Worm (Caenorhabditis elegans) whole organism, L3 larva: Measurements from ENCODE around the gene T14B4.5.
A peak's percentile ranks its signal among the peaks of the same experiment; 100 is the strongest.

Source experiments
- ZK546.5 ChIP-seq: sonication (generic microtip); optimal IDR thresholded peaks from 2 replicates; lab custom pipeline; 2017; ENCODE audit warnings: missing biosample characterization, missing genetic modification characterization
- aly-2 ChIP-seq: fragments of 150-350 bp; optimal IDR thresholded peaks from 2 replicates; lab custom pipeline; 2014; ENCODE audit warnings: missing biosample characterization, missing genetic modification characterization
- ama-1 ChIP-seq: fragments of 150-350 bp; optimal IDR thresholded peaks from 2 replicates; lab custom pipeline; 2018
- ceh-16 ChIP-seq: sonication (generic microtip); optimal IDR thresholded peaks from 2 replicates; lab custom pipeline; 2017; ENCODE audit warnings: missing biosample characterization, missing genetic modification characterization
- ceh-28 ChIP-seq: fragments of 150-350 bp; optimal IDR thresholded peaks from 2 replicates; lab custom pipeline; 2014; ENCODE audit warnings: missing biosample characterization, missing genetic modification reagents, missing genetic modification characterization
- ceh-82 ChIP-seq: fragments of 150-350 bp; optimal IDR thresholded peaks from 2 replicates; lab custom pipeline; 2014; ENCODE audit warnings: missing biosample characterization, missing genetic modification characterization
- ceh-9 ChIP-seq: sonication (generic microtip); optimal IDR thresholded peaks from 2 replicates; lab custom pipeline; 2018; ENCODE audit warnings: missing biosample characterization, missing genetic modification characterization
- daf-12 ChIP-seq: fragments of 150-350 bp; optimal IDR thresholded peaks from 2 replicates; lab custom pipeline; 2014; ENCODE audit warnings: missing biosample characterization, missing genetic modification reagents, missing genetic modification characterization
- egl-27 ChIP-seq: sonication (generic microtip); optimal IDR thresholded peaks from 4 replicates; lab custom pipeline; 2017; ENCODE audit warnings: missing biosample characterization, missing genetic modification reagents, missing genetic modification characterization
- egl-5 ChIP-seq: fragments of 150-350 bp; optimal IDR thresholded peaks from 2 replicates; lab custom pipeline; 2017; ENCODE audit warnings: missing biosample characterization, missing genetic modification reagents, missing genetic modification characterization, inconsistent platforms
- elt-1 ChIP-seq: fragments of 150-350 bp; optimal IDR thresholded peaks from 2 replicates; lab custom pipeline; 2014; ENCODE audit warnings: missing biosample characterization, missing genetic modification characterization
- elt-2 ChIP-seq: sonication (generic microtip); optimal IDR thresholded peaks from 2 replicates; lab custom pipeline; 2016; ENCODE audit warnings: missing genetic modification reagents, mild to moderate bottlenecking, missing genetic modification characterization, missing compliant biosample characterization
- elt-3 ChIP-seq, 3 experiments: fragments of 150-350 bp in 1 of 3; sonication (generic microtip) in 2 of 3; optimal IDR thresholded peaks; 2 replicates in 2 of 3; 4 replicates in 1 of 3; lab custom pipeline; 2014 to 2017; ENCODE audit warnings: missing biosample characterization in 3 of 3, missing genetic modification characterization in 3 of 3
- eor-1 ChIP-seq, 2 experiments: fragments of 150-350 bp; optimal IDR thresholded peaks; 2 replicates each; lab custom pipeline; 2014 to 2018; ENCODE audit warnings: missing biosample characterization in 2 of 2, missing genetic modification characterization in 2 of 2
- fos-1 ChIP-seq: fragments of 150-350 bp; optimal IDR thresholded peaks from 2 replicates; lab custom pipeline; 2014; ENCODE audit warnings: missing biosample characterization, missing genetic modification characterization
- hmg-11 ChIP-seq: sonication (generic microtip); optimal IDR thresholded peaks from 2 replicates; lab custom pipeline; 2016; ENCODE audit warnings: missing genetic modification characterization, missing compliant biosample characterization
- jun-1 ChIP-seq: fragments of 150-350 bp; optimal IDR thresholded peaks from 2 replicates; lab custom pipeline; 2014; ENCODE audit warnings: missing biosample characterization, missing genetic modification reagents, missing genetic modification characterization
- lin-15B ChIP-seq: fragments of 150-350 bp; optimal IDR thresholded peaks from 2 replicates; lab custom pipeline; 2014; ENCODE audit warnings: missing biosample characterization, missing genetic modification characterization
- lin-39 ChIP-seq: fragments of 150-350 bp; optimal IDR thresholded peaks from 2 replicates; lab custom pipeline; 2018; ENCODE audit warnings: missing biosample characterization, missing genetic modification reagents, missing genetic modification characterization
- lsy-12 ChIP-seq: sonication (generic microtip); optimal IDR thresholded peaks from 2 replicates; lab custom pipeline; 2016; ENCODE audit warnings: mild to moderate bottlenecking, missing genetic modification characterization, missing compliant biosample characterization
- mdl-1 ChIP-seq: fragments of 150-350 bp; optimal IDR thresholded peaks from 2 replicates; lab custom pipeline; 2014; ENCODE audit warnings: missing biosample characterization, missing genetic modification characterization
- mml-1 ChIP-seq: fragments of 150-350 bp; sonication (generic microtip); optimal IDR thresholded peaks from 3 replicates; lab custom pipeline; 2014; ENCODE audit warnings: missing biosample characterization, missing genetic modification characterization
- nfya-1 ChIP-seq: sonication (generic microtip); optimal IDR thresholded peaks from 2 replicates; lab custom pipeline; 2017; ENCODE audit warnings: missing genetic modification characterization, mild to moderate bottlenecking, missing compliant biosample characterization, antibody characterized with exemption, moderate library complexity; ENCODE audit not compliant: insufficient read depth
- nhr-11 ChIP-seq: fragments of 150-350 bp; optimal IDR thresholded peaks from 2 replicates; lab custom pipeline; 2014; ENCODE audit warnings: missing biosample characterization, missing genetic modification characterization
- nhr-12 ChIP-seq: fragments of 150-350 bp; optimal IDR thresholded peaks from 2 replicates; lab custom pipeline; 2014; ENCODE audit warnings: missing biosample characterization, missing genetic modification characterization
- nhr-23 ChIP-seq: fragments of 150-350 bp; optimal IDR thresholded peaks from 2 replicates; lab custom pipeline; 2014; ENCODE audit warnings: missing biosample characterization, missing genetic modification reagents, missing genetic modification characterization
- nhr-237 ChIP-seq: fragments of 150-350 bp; optimal IDR thresholded peaks from 2 replicates; lab custom pipeline; 2014; ENCODE audit warnings: missing biosample characterization, missing genetic modification characterization
- nhr-25 ChIP-seq: sonication (generic microtip); optimal IDR thresholded peaks from 2 replicates; lab custom pipeline; 2017; ENCODE audit warnings: missing biosample characterization, missing genetic modification characterization
- nhr-28 ChIP-seq: fragments of 150-350 bp; optimal IDR thresholded peaks from 2 replicates; lab custom pipeline; 2014; ENCODE audit warnings: missing biosample characterization, missing genetic modification characterization
- nhr-43 ChIP-seq: sonication (generic microtip); optimal IDR thresholded peaks from 2 replicates; lab custom pipeline; 2016; ENCODE audit warnings: mild to moderate bottlenecking, missing genetic modification characterization, missing compliant biosample characterization; ENCODE audit not compliant: poor library complexity, severe bottlenecking
- nhr-67 ChIP-seq: fragments of 150-350 bp; optimal IDR thresholded peaks from 2 replicates; lab custom pipeline; 2014; ENCODE audit warnings: missing biosample characterization, missing genetic modification characterization
- nhr-76 ChIP-seq: fragments of 150-350 bp; sonication (generic microtip); optimal IDR thresholded peaks from 5 replicates; lab custom pipeline; 2014; ENCODE audit warnings: missing biosample characterization, missing genetic modification characterization
- nhr-77 ChIP-seq: fragments of 150-350 bp; optimal IDR thresholded peaks from 2 replicates; lab custom pipeline; 2014; ENCODE audit warnings: missing biosample characterization, missing genetic modification characterization
- pha-4 ChIP-seq: fragments of 150-350 bp; optimal IDR thresholded peaks from 2 replicates; lab custom pipeline; 2014; ENCODE audit warnings: missing biosample characterization, missing genetic modification reagents, missing genetic modification characterization
- pqm-1 ChIP-seq: fragments of 150-350 bp; optimal IDR thresholded peaks from 2 replicates; lab custom pipeline; 2017; ENCODE audit warnings: missing biosample characterization, missing genetic modification characterization, inconsistent platforms
- sea-2 ChIP-seq: fragments of 150-350 bp; sonication (generic microtip); optimal IDR thresholded peaks from 4 replicates; lab custom pipeline; 2014; ENCODE audit warnings: missing biosample characterization, missing genetic modification reagents, missing genetic modification characterization
- snpc-4 ChIP-seq: fragments of 150-350 bp; optimal IDR thresholded peaks from 2 replicates; lab custom pipeline; 2014; ENCODE audit warnings: missing biosample characterization, missing genetic modification characterization
- tbx-2 ChIP-seq: sonication (generic microtip); optimal IDR thresholded peaks from 2 replicates; lab custom pipeline; 2016; ENCODE audit warnings: mild to moderate bottlenecking, missing genetic modification characterization, missing compliant biosample characterization
- zag-1 ChIP-seq: fragments of 150-350 bp; optimal IDR thresholded peaks from 2 replicates; lab custom pipeline; 2014; ENCODE audit warnings: missing biosample characterization, missing genetic modification characterization
- ztf-11 ChIP-seq: fragments of 150-350 bp; optimal IDR thresholded peaks from 2 replicates; lab custom pipeline; 2014; ENCODE audit warnings: missing biosample characterization, missing genetic modification characterization

T14B4.5 gene

ce11 chrII:6713003-6713402, 3.7 kb upstream of the T14B4.5 start:
- TF ChIP-seq tbx-2 (tag; lab: Kevin White, UChicago) (no peak), pha-4 (tag; lab: Kevin White, UChicago) (no peak), ztf-11 (tag; lab: Kevin White, UChicago) (no peak), mml-1 (tag; lab: Kevin White, UChicago) (no peak), nhr-77 (tag; lab: Kevin White, UChicago) (no peak), mdl-1 (tag; lab: Kevin White, UChicago) (no peak), fos-1 (tag; lab: Kevin White, UChicago) (no peak), jun-1 (tag; lab: Kevin White, UChicago) (no peak), nhr-28 (tag; lab: Kevin White, UChicago) (no peak), sea-2 (GFP tag; lab: Kevin White, UChicago) (no peak), pqm-1 (tag; lab: Kevin White, UChicago) (no peak), ceh-9 (tag; lab: Kevin White, UChicago) (no peak), nhr-12 (tag; lab: Kevin White, UChicago) (no peak), nfya-1 (no peak), ceh-82 (no peak), nhr-43 (tag; lab: Kevin White, UChicago) (no peak)

ce11 chrII:6713832-6714342, 2.8 kb upstream of the T14B4.5 start, which contains the start of gene dpy-2:
dpy-2 (plus strand) TSS chrII:6714292.
- no peak for TF ChIP-seq nhr-11
- no peak for TF ChIP-seq ceh-82
- no peak for TF ChIP-seq nhr-77 (tag; lab: Kevin White, UChicago)
- TF ChIP-seq elt-3 (tag; optimal IDR thresholded peaks at IDR 0.05; lab: Kevin White, UChicago), result peak in 2 of 3 experiments; percentile 10 to 76
- TF ChIP-seq nhr-23, result peak; percentile 85
- TF ChIP-seq ceh-28 (tag; lab: Kevin White, UChicago), result no peak
- TF ChIP-seq jun-1 (tag; lab: Kevin White, UChicago), result no peak
- TF ChIP-seq ZK546.5 (tag; lab: Kevin White, UChicago), result no peak
- no peak for TF ChIP-seq mml-1 (tag; lab: Kevin White, UChicago)
- TF ChIP-seq egl-5, result no peak
- no peak for TF ChIP-seq egl-27 (tag; lab: Kevin White, UChicago)
- no peak for TF ChIP-seq ceh-16
- no peak for TF ChIP-seq ceh-9 (tag; lab: Kevin White, UChicago)

DNA sequence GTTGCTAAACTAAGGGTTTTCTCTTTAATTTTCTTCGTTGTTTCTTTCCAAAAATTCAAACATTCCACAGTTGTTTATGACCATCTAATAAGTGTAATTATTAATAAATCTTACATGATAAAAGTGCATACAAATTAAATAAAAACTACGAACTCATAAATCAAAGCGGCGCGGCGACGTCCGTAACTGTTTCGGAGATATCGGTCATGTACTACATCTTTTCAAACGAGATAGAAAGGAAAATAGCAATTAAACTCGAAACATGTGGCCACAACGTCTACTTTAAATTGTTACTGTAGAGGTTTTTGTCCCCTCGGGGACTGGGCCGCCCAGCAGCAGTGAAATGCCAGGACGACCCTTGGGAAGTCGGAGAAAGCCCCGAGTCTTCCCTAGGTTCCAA, 810 bp upstream of the T14B4.5 start:
- TF ChIP-seq nhr-43 (tag; lab: Kevin White, UChicago) (peak; percentile 35), jun-1 (tag; lab: Kevin White, UChicago) (no peak), ama-1 (lab: Kevin White, UChicago) (peak; percentile 28), nhr-23 (peak; percentile 46), elt-1 (no peak)

- TF ChIP-seq elt-2 (tag; lab: Kevin White, UChicago) (peak; percentile 60), nhr-28 (tag; lab: Kevin White, UChicago) (no peak), nhr-237 (tag; lab: Kevin White, UChicago) (no peak)
Measured at ce11 chrII:6718221-6718620, 1.6 kb downstream of the T14B4.5 start, which contains the start of gene tsp-10. tsp-10 (plus strand) TSS chrII:6718586.

DNA sequence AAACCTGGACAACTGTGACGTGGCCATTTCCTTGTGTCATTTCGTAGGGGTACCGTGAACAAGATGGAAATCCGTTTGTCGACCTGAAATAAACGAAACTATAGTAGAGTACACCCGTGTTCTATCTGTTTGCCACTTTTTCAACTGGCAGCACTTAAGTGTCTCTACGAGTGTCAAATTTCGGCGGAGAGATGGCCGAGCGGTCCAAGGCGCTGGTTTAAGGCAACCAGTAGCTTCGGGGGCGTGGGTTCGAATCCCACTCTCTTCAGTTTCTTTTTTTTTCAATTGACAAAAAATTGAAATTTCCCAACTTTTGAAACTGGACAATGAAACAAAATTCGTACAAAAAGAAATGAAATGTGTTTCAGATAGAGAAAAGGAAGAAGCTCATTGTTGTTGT, 4.9 kb downstream of the T14B4.5 start:
- TF ChIP-seq nhr-76 (tag; lab: Kevin White, UChicago), result no peak
- no peak for TF ChIP-seq fos-1 (tag; lab: Kevin White, UChicago)
- no peak for TF ChIP-seq elt-2 (tag; lab: Kevin White, UChicago)
- TF ChIP-seq nhr-43 (tag; lab: Kevin White, UChicago), result no peak
- no peak for TF ChIP-seq zag-1 (tag; lab: Kevin White, UChicago)
- no peak for TF ChIP-seq ceh-9 (tag; lab: Kevin White, UChicago)
- TF ChIP-seq pqm-1 (tag; lab: Kevin White, UChicago), result no peak
- TF ChIP-seq jun-1 (tag; lab: Kevin White, UChicago), result no peak
- TF ChIP-seq nfya-1, result peak; percentile 48
- peak; percentile 44 for TF ChIP-seq pha-4 (tag; lab: Kevin White, UChicago)
- TF ChIP-seq egl-27 (tag; lab: Kevin White, UChicago), result no peak
- no peak for TF ChIP-seq aly-2 (tag; lab: Kevin White, UChicago)
- no peak for TF ChIP-seq elt-3 (tag; optimal IDR thresholded peaks at IDR 0.05; lab: Kevin White, UChicago)
- TF ChIP-seq ceh-82, result no peak
- no peak for TF ChIP-seq tbx-2 (tag; lab: Kevin White, UChicago)
- TF ChIP-seq daf-12 (tag; lab: Kevin White, UChicago), result no peak
- peak; percentile 38 for TF ChIP-seq hmg-11
- TF ChIP-seq mdl-1 (tag; lab: Kevin White, UChicago), result no peak
- TF ChIP-seq mml-1 (tag; lab: Kevin White, UChicago), result no peak
- no peak for TF ChIP-seq nhr-23
- no peak for TF ChIP-seq lin-15B (tag; lab: Kevin White, UChicago)
- no peak for TF ChIP-seq ceh-16
- peak; percentile 36 for TF ChIP-seq lsy-12 (tag; lab: Kevin White, UChicago)
- no peak for TF ChIP-seq elt-1
- no peak for TF ChIP-seq nhr-25 (tag; lab: Kevin White, UChicago)
- TF ChIP-seq snpc-4 (tag; lab: Kevin White, UChicago), result no peak
- no peak for TF ChIP-seq nhr-67 (tag; lab: Kevin White, UChicago)
- no peak for TF ChIP-seq eor-1 (tag; optimal IDR thresholded peaks at IDR 0.05; lab: Kevin White, UChicago)
- peak; percentile 14 for TF ChIP-seq lin-39 (tag; lab: Kevin White, UChicago)
- no peak for TF ChIP-seq nhr-11
